Worm (Caenorhabditis elegans) whole organism, young adult: Measurements from ENCODE around the gene R12A1.3.

Experiments used
- F49E8.2 ChIP-seq: sonication (generic microtip); optimal IDR thresholded peaks from 3 replicates; lab custom pipeline; 2017; ENCODE audit warnings: missing genetic modification characterization, mild to moderate bottlenecking, missing compliant biosample characterization, antibody characterized with exemption, moderate library complexity; ENCODE audit not compliant: insufficient read depth
- Y53G8AR.9 ChIP-seq: fragments of 200-800 bp; sonication (Bioruptor generic); conservative IDR thresholded peaks from 2 replicates; pipeline ENCODE4 v1.3.6; 2022; ENCODE audit warnings: missing genetic modification reagents, missing genetic modification characterization, missing compliant biosample characterization
- ama-1 ChIP-seq, 3 experiments: fragments of 150-350 bp in 1 of 3; sonication (generic microtip) in 2 of 3; optimal IDR thresholded peaks; 2 replicates each; lab custom pipeline; 2014 to 2018; ENCODE audit warnings: missing biosample characterization in 2 of 3, missing genetic modification characterization in 2 of 3, missing genetic modification reagents in 2 of 3
- aptf-3 ChIP-seq: fragments of 200-800 bp; sonication (Bioruptor generic); IDR thresholded peaks from 2 replicates; pipeline ENCODE4 v1.3.6; 2022; ENCODE audit warnings: missing genetic modification characterization, missing compliant biosample characterization
- cebp-2 ChIP-seq: fragments of 200-800 bp; sonication (Bioruptor generic); IDR thresholded peaks from 2 replicates; pipeline ENCODE4 v1.3.6; 2022; ENCODE audit warnings: missing genetic modification characterization, missing compliant biosample characterization
- ceh-100 ChIP-seq: fragments of 200-800 bp; sonication (Bioruptor generic); IDR thresholded peaks from 2 replicates; pipeline ENCODE4 v1.3.6; 2022; ENCODE audit warnings: missing genetic modification reagents, missing genetic modification characterization, missing compliant biosample characterization
- dpl-1 ChIP-seq: fragments of 150-350 bp; optimal IDR thresholded peaks from 2 replicates; lab custom pipeline; 2014; ENCODE audit warnings: missing biosample characterization, missing genetic modification reagents, missing genetic modification characterization
- egl-18 ChIP-seq: fragments of 200-800 bp; sonication (Bioruptor generic); IDR thresholded peaks from 2 replicates; pipeline ENCODE4 v1.3.6; 2022; ENCODE audit warnings: missing genetic modification reagents, missing genetic modification characterization, missing compliant biosample characterization
- snpc-4 ChIP-seq, 5 experiments: fragments of 150-350 bp in 1 of 5; sonication (generic microtip) in 4 of 5; optimal IDR thresholded peaks; 2 replicates each; lab custom pipeline; 2014 to 2018; ENCODE audit warnings: missing genetic modification characterization in 5 of 5, missing biosample characterization in 3 of 5, antibody characterized with exemption in 2 of 5, mild to moderate bottlenecking in 2 of 5, missing compliant biosample characterization in 2 of 5, missing genotype in 2 of 5, moderate library complexity in 2 of 5, missing genetic modification reagents in 1 of 5
- sptf-2 ChIP-seq: fragments of 200-800 bp; sonication (Bioruptor generic); optimal IDR thresholded peaks from 2 replicates; lab custom pipeline; 2018; ENCODE audit warnings: mild to moderate bottlenecking, missing genetic modification characterization, missing compliant biosample characterization

- TF ChIP-seq dpl-1: no peak
- TF ChIP-seq egl-18 (GFP tag; lab: Robert Waterston, UW): no peak
- no peak for TF ChIP-seq ceh-100 (GFP tag; lab: Robert Waterston, UW)
- TF ChIP-seq F49E8.2: no peak
- no peak for TF ChIP-seq ama-1 (optimal IDR thresholded peaks at IDR 0.05; lab: Kevin White, UChicago)
- TF ChIP-seq ama-1 (GFP tag; optimal IDR thresholded peaks at IDR 0.05; lab: Kevin White, UChicago): no peak
- TF ChIP-seq Y53G8AR.9 (GFP tag; lab: Robert Waterston, UW): no peak
- no peak for TF ChIP-seq cebp-2 (GFP tag; lab: Robert Waterston, UW)
- TF ChIP-seq snpc-4 (GFP tag; optimal IDR thresholded peaks at IDR 0.05; lab: Kevin White, UChicago): no peak
- no peak for TF ChIP-seq snpc-4 (tag; optimal IDR thresholded peaks at IDR 0.05; lab: Kevin White, UChicago)
- TF ChIP-seq aptf-3 (GFP tag; lab: Robert Waterston, UW): no peak
- no peak for TF ChIP-seq sptf-2 (GFP tag; lab: Kevin White, UChicago)
Observed at ce11 chrV:1414615-1415433, 10.8 kb downstream of the R12A1.3 start.
